Fruit fly (Drosophila melanogaster) whole organism, wandering third instar larva: ENCODE data around the gene CG46456.

Experiments
- Abd-B ChIP-seq: fragments of >200 bp; optimal IDR thresholded peaks from 2 replicates; lab custom pipeline; 2017; ENCODE audit warnings: missing biosample characterization, missing genetic modification characterization
- CG32264 ChIP-seq: fragments of 200-800 bp; sonication (Bioruptor generic); optimal IDR thresholded peaks from 2 replicates; lab custom pipeline; 2016; ENCODE audit warnings: missing biosample characterization, missing genetic modification characterization
- CG9705 ChIP-seq: fragments of 200-800 bp; sonication (Bioruptor generic); optimal IDR thresholded peaks from 2 replicates; lab custom pipeline; 2018; ENCODE audit warnings: missing biosample characterization, mild to moderate bottlenecking, missing genetic modification characterization
- CrebA ChIP-seq: fragments of 200-800 bp; sonication (Bioruptor generic); optimal IDR thresholded peaks from 2 replicates; lab custom pipeline; 2016; ENCODE audit warnings: missing biosample characterization, mild to moderate bottlenecking, missing genetic modification characterization, borderline replicate concordance
- Dfd ChIP-seq: fragments of >200 bp; optimal IDR thresholded peaks from 2 replicates; lab custom pipeline; 2017; ENCODE audit warnings: missing biosample characterization, missing genetic modification characterization
- Dif ChIP-seq: fragments of 200-275, 200-300 bp; sonication (Bioruptor generic); optimal IDR thresholded peaks from 2 replicates; lab custom pipeline; 2018; ENCODE audit warnings: missing biosample characterization, missing genetic modification characterization; ENCODE audit not compliant: partially characterized antibody
- GATAd ChIP-seq: sonication (Bioruptor generic); optimal IDR thresholded peaks from 2 replicates; lab custom pipeline; 2016; ENCODE audit warnings: missing biosample characterization, missing genetic modification characterization
- HLH106 ChIP-seq: fragments of 200-800 bp; optimal IDR thresholded peaks from 3 replicates; lab custom pipeline; 2019; ENCODE audit warnings: missing biosample characterization, mild to moderate bottlenecking, missing genetic modification characterization, moderate library complexity
- Hnf4 ChIP-seq: fragments of 200-800 bp; sonication (Bioruptor generic); optimal IDR thresholded peaks from 2 replicates; lab custom pipeline; 2016; ENCODE audit warnings: missing biosample characterization, mild to moderate bottlenecking, missing genetic modification characterization
- Hr78 ChIP-seq: fragments of >200 bp; optimal IDR thresholded peaks from 2 replicates; lab custom pipeline; 2017; ENCODE audit warnings: missing biosample characterization, missing genetic modification characterization
- Hr83 ChIP-seq: fragments of 200-300 bp; sonication (Bioruptor generic); optimal IDR thresholded peaks from 2 replicates; lab custom pipeline; 2016; ENCODE audit warnings: missing biosample characterization, mild to moderate bottlenecking, missing genetic modification characterization, moderate library complexity; ENCODE audit not compliant: poor library complexity, severe bottlenecking
- Jra ChIP-seq: sonication (Bioruptor generic); optimal IDR thresholded peaks from 2 replicates; lab custom pipeline; 2016; ENCODE audit warnings: missing biosample characterization, missing genetic modification characterization
- Mio ChIP-seq: sonication (Bioruptor generic); optimal IDR thresholded peaks from 2 replicates; lab custom pipeline; 2016; ENCODE audit warnings: missing biosample characterization, missing genetic modification characterization
- Myc ChIP-seq: fragments of >200 bp; optimal IDR thresholded peaks from 2 replicates; lab custom pipeline; 2017
- N ChIP-seq: fragments of >200 bp; optimal IDR thresholded peaks from 2 replicates; lab custom pipeline; 2018; ENCODE audit warnings: missing biosample characterization, missing external identifiers, missing genetic modification characterization
- OdsH ChIP-seq: fragments of 200-800 bp; sonication (Bioruptor generic); optimal IDR thresholded peaks from 2 replicates; lab custom pipeline; 2016; ENCODE audit warnings: missing biosample characterization, mild to moderate bottlenecking, missing genetic modification characterization
- Rel ChIP-seq, 2 experiments: fragments of 200-800 bp; sonication (Bioruptor generic) in 1 of 2; optimal IDR thresholded peaks; 2 replicates in 1 of 2; 3 replicates in 1 of 2; lab custom pipeline; 2016 to 2019; ENCODE audit warnings: mild to moderate bottlenecking in 2 of 2, missing biosample characterization in 2 of 2, missing genetic modification characterization in 2 of 2, moderate library complexity in 1 of 2
- Sp1 ChIP-seq: fragments of 200-800 bp; sonication (Bioruptor generic); optimal IDR thresholded peaks from 3 replicates; lab custom pipeline; 2019; ENCODE audit warnings: missing biosample characterization, mild to moderate bottlenecking, missing genetic modification characterization, moderate library complexity
- Vsx2 ChIP-seq: fragments of 200-300, 225-300 bp; sonication (Bioruptor generic); optimal IDR thresholded peaks from 2 replicates; lab custom pipeline; 2018; ENCODE audit warnings: missing biosample characterization, missing genetic modification characterization; ENCODE audit not compliant: partially characterized antibody
- br ChIP-seq: fragments of 200-800 bp; sonication (Bioruptor generic); optimal IDR thresholded peaks from 2 replicates; lab custom pipeline; 2016; ENCODE audit warnings: missing biosample characterization, missing genetic modification characterization
- brk ChIP-seq: fragments of 200-800 bp; sonication (Bioruptor generic); optimal IDR thresholded peaks from 2 replicates; lab custom pipeline; 2016; ENCODE audit warnings: missing biosample characterization, mild to moderate bottlenecking, missing genetic modification characterization
- dl ChIP-seq, 2 experiments: fragments of 175-275, 200-275 bp in 1 of 2; fragments of 200-275 bp in 1 of 2; sonication (Bioruptor generic); optimal IDR thresholded peaks; lab custom pipeline; 2018; ENCODE audit warnings: mild to moderate bottlenecking in 2 of 2, missing biosample characterization in 2 of 2, missing genetic modification characterization in 2 of 2, moderate library complexity in 2 of 2; ENCODE audit not compliant: partially characterized antibody in 2 of 2, insufficient read depth in 1 of 2
- dmrt93B ChIP-seq: fragments of 200-800 bp; sonication (Bioruptor generic); optimal IDR thresholded peaks from 2 replicates; lab custom pipeline; 2018; ENCODE audit warnings: missing biosample characterization, mild to moderate bottlenecking, missing genetic modification characterization
- dsf ChIP-seq: sonication (Bioruptor generic); optimal IDR thresholded peaks from 2 replicates; lab custom pipeline; 2016; ENCODE audit warnings: missing biosample characterization, missing genetic modification characterization, borderline replicate concordance
- ey ChIP-seq: fragments of 200-800 bp; sonication (Bioruptor generic); optimal IDR thresholded peaks from 2 replicates; lab custom pipeline; 2016; ENCODE audit warnings: missing biosample characterization, missing genetic modification characterization
- foxo ChIP-seq, 2 experiments: fragments of 200-800 bp; sonication (Bioruptor generic); optimal IDR thresholded peaks; 2 replicates in 1 of 2; 3 replicates in 1 of 2; lab custom pipeline; 2016 to 2017; ENCODE audit warnings: missing biosample characterization in 2 of 2, missing genetic modification characterization in 2 of 2
- fru ChIP-seq: fragments of 200-800 bp; sonication (Bioruptor generic); optimal IDR thresholded peaks from 3 replicates; lab custom pipeline; 2016; ENCODE audit warnings: missing biosample characterization, mild to moderate bottlenecking, missing genetic modification characterization
- h ChIP-seq: fragments of 200-800 bp; sonication (Bioruptor generic); optimal IDR thresholded peaks from 3 replicates; lab custom pipeline; 2016; ENCODE audit warnings: missing biosample characterization, mild to moderate bottlenecking, missing genetic modification characterization
- jim ChIP-seq: fragments of 175-275, 200-325 bp; sonication (Bioruptor generic); optimal IDR thresholded peaks from 2 replicates; lab custom pipeline; 2016; ENCODE audit warnings: missing biosample characterization, mild to moderate bottlenecking, missing genetic modification characterization
- lola ChIP-seq: fragments of >200 bp; optimal IDR thresholded peaks from 2 replicates; lab custom pipeline; 2017; ENCODE audit warnings: missing biosample characterization, missing genetic modification characterization
- pan ChIP-seq: fragments of >200 bp; optimal IDR thresholded peaks from 2 replicates; lab custom pipeline; 2017
- psq ChIP-seq: fragments of 200-800 bp; sonication (Bioruptor generic); optimal IDR thresholded peaks from 3 replicates; lab custom pipeline; 2017; ENCODE audit warnings: missing biosample characterization, mild to moderate bottlenecking, missing genetic modification characterization, moderate library complexity
- rgr ChIP-seq: fragments of 200-800 bp; sonication (Bioruptor generic); optimal IDR thresholded peaks from 3 replicates; lab custom pipeline; 2016; ENCODE audit warnings: missing biosample characterization, mild to moderate bottlenecking, missing genetic modification characterization
- sage ChIP-seq: fragments of 200-800 bp; sonication (Bioruptor generic); optimal IDR thresholded peaks from 2 replicates; lab custom pipeline; 2016; ENCODE audit warnings: missing biosample characterization, mild to moderate bottlenecking, missing genetic modification characterization
- sv ChIP-seq: fragments of 200-800 bp; sonication (Bioruptor generic); optimal IDR thresholded peaks from 3 replicates; lab custom pipeline; 2016; ENCODE audit warnings: missing biosample characterization, missing genetic modification characterization
- tai ChIP-seq: sonication (Bioruptor generic); optimal IDR thresholded peaks from 2 replicates; lab custom pipeline; 2016; ENCODE audit warnings: missing biosample characterization, missing genetic modification characterization
- usp ChIP-seq: fragments of >200 bp; optimal IDR thresholded peaks from 2 replicates; lab custom pipeline; 2017; ENCODE audit warnings: missing biosample characterization, missing genetic modification characterization
- woc ChIP-seq: sonication (Bioruptor generic); optimal IDR thresholded peaks from 2 replicates; lab custom pipeline; 2016; ENCODE audit warnings: missing biosample characterization, mild to moderate bottlenecking, missing genetic modification characterization

CG46456 gene

DNA sequence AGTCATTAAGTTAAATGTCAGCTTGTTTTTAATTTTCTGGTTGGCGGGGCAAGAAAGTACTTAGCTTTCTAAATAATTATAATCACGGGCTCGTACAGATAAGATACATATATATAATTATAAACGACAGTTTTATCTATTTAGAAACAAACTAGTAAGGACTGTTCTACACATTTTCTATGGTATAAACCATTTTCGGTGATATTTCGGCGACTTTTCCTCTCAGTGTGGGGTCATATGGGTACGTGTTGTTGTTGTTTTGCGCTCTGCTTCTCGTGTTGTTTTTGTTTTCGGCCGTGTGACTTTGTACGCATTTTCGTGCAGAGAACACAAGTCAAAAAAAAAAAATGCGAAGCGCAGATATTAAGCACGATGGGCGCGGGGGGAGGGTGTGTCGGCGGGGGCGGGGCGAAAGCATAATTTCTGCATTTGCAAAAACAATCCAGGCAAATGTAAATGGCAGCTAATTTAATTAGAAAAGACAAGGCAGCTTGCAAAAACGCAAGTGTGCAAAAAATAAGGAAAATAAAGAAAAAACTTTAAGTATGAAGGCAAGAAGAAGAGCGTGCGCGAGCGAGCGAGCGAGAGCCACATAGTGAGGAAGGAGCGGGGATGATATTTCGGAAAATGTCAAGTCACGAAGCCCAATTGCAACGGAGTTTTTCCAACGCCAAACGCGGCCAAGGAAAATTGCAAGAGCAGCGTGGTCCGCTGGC is 10.2 kb upstream of the CG46456 start:
- TF ChIP-seq ey (GFP tag; lab: Kevin White, UChicago) (peak; percentile 42), N (GFP tag; lab: Kevin White, UChicago) (no peak), foxo (GFP tag; optimal IDR thresholded peaks at IDR 0.05; lab: Kevin White, UChicago) (peak in 1 of 2 experiments; percentile 29), sage (GFP tag; lab: Kevin White, UChicago) (peak; percentile 22), dmrt93B (GFP tag; lab: Kevin White, UChicago) (no peak), Hr78 (GFP tag; lab: Kevin White, UChicago) (no peak), CG32264 (GFP tag; lab: Kevin White, UChicago) (no peak), Hnf4 (GFP tag; lab: Kevin White, UChicago) (peak; percentile 60), Vsx2 (no peak), br (GFP tag; lab: Kevin White, UChicago) (peak; percentile 31), Jra (GFP tag; lab: Kevin White, UChicago) (no peak), brk (GFP tag; lab: Kevin White, UChicago) (no peak), h (GFP tag; lab: Kevin White, UChicago) (peak; percentile 73), lola (GFP tag; lab: Kevin White, UChicago) (no peak), dsf (GFP tag; lab: Kevin White, UChicago) (no peak), usp (GFP tag; lab: Kevin White, UChicago) (no peak), Dif (no peak), fru (GFP tag; lab: Kevin White, UChicago) (no peak), psq (GFP tag; lab: Kevin White, UChicago) (peak; percentile 76), Rel (GFP tag; optimal IDR thresholded peaks at IDR 0.05; lab: Kevin White, UChicago) (no peak), Rel (tag; optimal IDR thresholded peaks at IDR 0.05; lab: Kevin White, UChicago) (peak; percentile 13), sv (GFP tag; lab: Kevin White, UChicago) (peak; percentile 18), Mio (no peak), Dfd (GFP tag; lab: Kevin White, UChicago) (no peak), GATAd (no peak), CrebA (GFP tag; lab: Kevin White, UChicago) (no peak), CG9705 (GFP tag; lab: Kevin White, UChicago) (no peak), tai (GFP tag; lab: Kevin White, UChicago) (no peak), Abd-B (GFP tag; lab: Kevin White, UChicago) (no peak), HLH106 (tag; lab: Kevin White, UChicago) (no peak), dl (GFP tag; optimal IDR thresholded peaks at IDR 0.05; lab: Kevin White, UChicago; ENCODE audit: insufficient read depth in 1 of 2, partially characterized antibody in 2 of 2) (no peak), Sp1 (GFP tag; lab: Kevin White, UChicago) (peak; percentile 13), pan (lab: Kevin White, UChicago) (no peak), rgr (GFP tag; lab: Kevin White, UChicago) (peak; percentile 51), OdsH (GFP tag; lab: Kevin White, UChicago) (peak; percentile 71), Hr83 (GFP tag; lab: Kevin White, UChicago) (no peak), woc (GFP tag; lab: Kevin White, UChicago) (no peak), Myc (lab: Kevin White, UChicago) (no peak), jim (GFP tag; lab: Kevin White, UChicago) (no peak)
